Worm (Caenorhabditis elegans): ENCODE results near the gene phy-4.

Gene phy-4

DNA sequence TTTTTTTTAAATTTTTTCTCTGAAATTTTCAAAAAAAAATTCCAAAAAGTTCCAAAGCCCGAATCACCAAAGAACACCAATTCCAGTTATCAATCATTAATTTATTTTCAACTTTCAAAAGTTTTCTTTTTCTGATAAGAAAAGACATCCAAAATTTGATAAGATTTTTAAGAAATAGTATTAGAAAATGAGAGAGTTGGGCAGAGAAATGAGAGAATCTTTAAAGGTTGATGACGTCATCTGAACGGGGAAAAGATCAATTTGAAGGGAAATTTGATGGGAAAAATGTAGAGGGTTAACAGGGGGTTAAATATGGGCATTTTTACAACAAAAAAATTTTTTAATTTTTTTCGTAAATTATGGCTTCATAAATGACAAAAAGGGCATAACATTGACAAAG is 20.0 kb upstream of the phy-4 start (continued):
- TF ChIP-seq ceh-8 (GFP tag; optimal IDR thresholded peaks at IDR 0.05) (no peak), ceh-82 (tag; optimal IDR thresholded peaks at IDR 0.05) (no peak), unc-30 (tag; optimal IDR thresholded peaks at IDR 0.05) (no peak), grh-1 (GFP tag; IDR thresholded peaks at IDR 0.05) (no peak), unc-62 (GFP tag; optimal IDR thresholded peaks at IDR 0.05) (no peak), isw-1 (GFP tag; IDR thresholded peaks at IDR 0.05) (no peak), lsy-2 (tag; optimal IDR thresholded peaks at IDR 0.05) (peak in 1 of 2 experiments; percentile 15), nhr-84 (tag; optimal IDR thresholded peaks at IDR 0.05) (no peak), elt-2 (tag; optimal IDR thresholded peaks at IDR 0.05) (peak; percentile 92), nhr-237 (tag; optimal IDR thresholded peaks at IDR 0.05) (no peak), nhr-85 (tag) (peak; percentile 84), lin-35 (GFP tag; optimal IDR thresholded peaks at IDR 0.05) (peak in 1 of 2 experiments; percentile 30), jun-1 (tag; optimal IDR thresholded peaks at IDR 0.05) (no peak), lin-13 (GFP tag; optimal IDR thresholded peaks at IDR 0.05) (no peak), elt-3 (tag; optimal IDR thresholded peaks at IDR 0.05) (peak in 2 of 6 experiments; percentile 71 to 79), lir-3 (tag; optimal IDR thresholded peaks at IDR 0.05; ENCODE audit: poor library complexity) (no peak), dsc-1 (tag; optimal IDR thresholded peaks at IDR 0.05) (no peak), hlh-17 (GFP tag; optimal IDR thresholded peaks at IDR 0.05; ENCODE audit: borderline replicate concordance) (no peak), mef-2 (tag; optimal IDR thresholded peaks at IDR 0.05) (no peak), lin-14 (GFP tag; optimal IDR thresholded peaks at IDR 0.05) (peak; percentile 38), fkh-10 (GFP tag; optimal IDR thresholded peaks at IDR 0.05) (no peak), dpl-1 (GFP tag; optimal IDR thresholded peaks at IDR 0.05) (no peak), snpc-4 (tag; optimal IDR thresholded peaks at IDR 0.05) (no peak)

DNA sequence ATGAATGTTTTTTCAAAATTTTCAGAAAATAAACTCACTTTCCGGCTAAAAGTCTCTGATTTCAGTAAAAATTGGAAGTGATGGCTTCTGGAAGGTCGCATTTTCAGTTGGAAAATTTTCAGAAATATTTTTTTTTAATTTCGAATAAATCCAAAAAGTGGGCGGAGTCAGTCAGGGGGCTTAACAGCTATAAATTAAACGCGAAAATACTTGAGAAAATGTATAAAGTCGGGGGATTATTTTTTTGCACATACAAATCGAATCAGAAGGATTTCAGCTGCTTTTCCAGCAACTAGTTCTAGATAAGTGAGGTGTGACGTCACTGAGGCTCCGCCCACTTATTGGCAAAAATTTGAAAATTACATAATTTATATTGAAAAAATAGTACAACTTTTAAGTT is 19.6 kb upstream of the phy-4 start, which contains the start of gene Y43F8B.2:
Gene Y43F8B.2 (minus strand): TSS at position 101 of the 400 bp plus-strand sequence.
- TF ChIP-seq dsc-1 (tag; optimal IDR thresholded peaks at IDR 0.05): peak; percentile 35
- no peak for TF ChIP-seq skn-1 (tag; optimal IDR thresholded peaks at IDR 0.05)
- TF ChIP-seq nhr-20 (tag; optimal IDR thresholded peaks at IDR 0.05): no peak
- no peak for TF ChIP-seq C34B4.2 (tag; optimal IDR thresholded peaks at IDR 0.05)
- TF ChIP-seq ceh-88 (GFP tag; IDR thresholded peaks at IDR 0.05): no peak
- peak; percentile 5 for TF ChIP-seq nhr-47 (tag; optimal IDR thresholded peaks at IDR 0.05)
- no peak for TF ChIP-seq zag-1 (tag; optimal IDR thresholded peaks at IDR 0.05)
- no peak for TF ChIP-seq hlh-17 (GFP tag; optimal IDR thresholded peaks at IDR 0.05; ENCODE audit: borderline replicate concordance)
- TF ChIP-seq ztf-4 (tag; optimal IDR thresholded peaks at IDR 0.05): no peak
- TF ChIP-seq pax-3 (tag; optimal IDR thresholded peaks at IDR 0.05): no peak
- no peak for TF ChIP-seq unc-30 (tag; optimal IDR thresholded peaks at IDR 0.05)

DNA sequence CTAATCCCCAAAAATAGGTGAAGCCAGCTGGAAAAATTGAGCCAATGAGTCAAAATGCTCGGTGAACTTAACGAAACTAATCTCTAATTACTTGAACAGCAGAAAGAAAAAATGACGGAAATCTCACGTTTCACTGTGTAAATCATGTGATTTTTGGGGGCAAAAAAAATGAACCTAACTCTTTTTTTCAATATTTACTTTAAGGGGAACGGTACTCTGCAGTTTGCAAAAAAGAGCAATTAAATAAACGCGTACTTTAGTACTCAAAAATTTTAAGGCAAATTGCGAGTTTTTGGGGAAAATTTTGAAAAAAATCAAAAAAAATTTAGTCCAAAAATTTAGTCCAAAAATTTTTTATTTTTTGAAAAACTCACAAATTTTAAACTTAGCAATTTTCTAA is 17.6 kb upstream of the phy-4 start:
- TF ChIP-seq irx-1 (tag; optimal IDR thresholded peaks at IDR 0.05) (no peak), fkh-8 (tag; optimal IDR thresholded peaks at IDR 0.05) (peak; percentile 22), skn-1 (tag; optimal IDR thresholded peaks at IDR 0.05) (no peak), blmp-1 (tag; optimal IDR thresholded peaks at IDR 0.05) (no peak), mab-9 (GFP tag; IDR thresholded peaks at IDR 0.05) (no peak), lin-14 (GFP tag; optimal IDR thresholded peaks at IDR 0.05) (peak; percentile 36), grh-1 (GFP tag; IDR thresholded peaks at IDR 0.05) (no peak)

DNA sequence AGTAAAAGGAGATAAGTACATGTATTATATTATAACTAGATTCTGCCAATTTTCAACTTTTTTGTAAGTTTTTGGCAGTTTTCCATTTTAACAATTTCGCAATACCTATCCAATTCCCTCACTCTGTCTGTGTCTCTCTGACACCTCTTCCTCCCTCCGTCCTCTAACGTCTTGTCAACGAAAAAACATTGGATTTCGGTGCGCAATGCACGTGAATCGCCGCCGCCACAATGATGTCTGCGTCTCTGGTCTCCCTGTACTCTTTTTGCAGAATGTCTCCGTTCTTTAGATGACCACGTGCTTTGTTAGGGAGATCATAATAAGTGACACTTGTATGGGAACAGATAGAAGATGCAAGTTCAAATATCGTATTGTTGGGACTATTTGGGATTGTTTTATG is 15.7 kb upstream of the phy-4 start:
- TF ChIP-seq blmp-1 (tag; optimal IDR thresholded peaks at IDR 0.05) (peak; percentile 94), sptf-1 (tag; optimal IDR thresholded peaks at IDR 0.05) (no peak), sox-4 (tag; optimal IDR thresholded peaks at IDR 0.05) (peak; percentile 73), ama-1 (optimal IDR thresholded peaks at IDR 0.05) (peak; percentile 35), nhr-71 (tag; optimal IDR thresholded peaks at IDR 0.05) (peak; percentile 99), egl-13 (tag; optimal IDR thresholded peaks at IDR 0.05) (peak; percentile 65), dpl-1 (GFP tag; optimal IDR thresholded peaks at IDR 0.05) (peak; percentile 65 to 68 (median 67)), tbx-2 (tag; optimal IDR thresholded peaks at IDR 0.05) (peak; percentile 98), xbp-1 (tag; optimal IDR thresholded peaks at IDR 0.05) (peak; percentile 90), elt-3 (tag; optimal IDR thresholded peaks at IDR 0.05) (peak in 5 of 6 experiments; percentile 62 to 97 (median 90)), ces-1 (GFP tag; optimal IDR thresholded peaks at IDR 0.05) (no peak), lin-14 (GFP tag; optimal IDR thresholded peaks at IDR 0.05) (peak; percentile 100), nhr-12 (tag; optimal IDR thresholded peaks at IDR 0.05) (no peak), hlh-17 (GFP tag; optimal IDR thresholded peaks at IDR 0.05; ENCODE audit: borderline replicate concordance) (no peak), snu-23 (GFP tag; optimal IDR thresholded peaks at IDR 0.05) (peak; percentile 98), sup-37 (GFP tag; optimal IDR thresholded peaks at IDR 0.05) (peak; percentile 75), fkh-10 (GFP tag; optimal IDR thresholded peaks at IDR 0.05) (peak; percentile 40), ztf-11 (tag; optimal IDR thresholded peaks at IDR 0.05) (peak in 1 of 2 experiments; percentile 62), zip-4 (GFP tag; optimal IDR thresholded peaks at IDR 0.05) (peak; percentile 99)

Measured in whole organism, L1 larva.